Worm (Caenorhabditis elegans) whole organism, L3 larva: Measurements from ENCODE around the gene sra-38.

Source experiments
- ceh-28 ChIP-seq: fragments of 150-350 bp; optimal IDR thresholded peaks from 2 replicates; lab custom pipeline; 2014; ENCODE audit warnings: missing biosample characterization, missing genetic modification reagents, missing genetic modification characterization
- elt-3 ChIP-seq, 3 experiments: fragments of 150-350 bp in 1 of 3; sonication (generic microtip) in 2 of 3; optimal IDR thresholded peaks; 2 replicates in 2 of 3; 4 replicates in 1 of 3; lab custom pipeline; 2014 to 2017; ENCODE audit warnings: missing biosample characterization in 3 of 3, missing genetic modification characterization in 3 of 3
- lin-15B ChIP-seq: fragments of 150-350 bp; optimal IDR thresholded peaks from 2 replicates; lab custom pipeline; 2014; ENCODE audit warnings: missing biosample characterization, missing genetic modification characterization
- tbx-2 ChIP-seq: sonication (generic microtip); optimal IDR thresholded peaks from 2 replicates; lab custom pipeline; 2016; ENCODE audit warnings: mild to moderate bottlenecking, missing genetic modification characterization, missing compliant biosample characterization
- unc-62 ChIP-seq: fragments of 150-350 bp; sonication (generic microtip); optimal IDR thresholded peaks from 4 replicates; lab custom pipeline; 2014; ENCODE audit warnings: missing biosample characterization, missing genetic modification reagents, missing genetic modification characterization

ce11 chrX:13881760-13882369 is 18.1 kb downstream of the sra-38 start:
- no peak for TF ChIP-seq elt-3 (tag; optimal IDR thresholded peaks at IDR 0.05; lab: Kevin White, UChicago)
- no peak for TF ChIP-seq tbx-2
- no peak for TF ChIP-seq unc-62 (GFP tag; lab: Kevin White, UChicago)
- TF ChIP-seq lin-15B (tag; lab: Kevin White, UChicago), result no peak
- no peak for TF ChIP-seq ceh-28
